Fruit fly (Drosophila melanogaster) whole organism, prepupa: Measurements from ENCODE around the gene Vajk1.

Experiments used
- CG32006 ChIP-seq: fragments of 200-800 bp; sonication (Bioruptor generic); optimal IDR thresholded peaks from 3 replicates; lab custom pipeline; 2017; ENCODE audit warnings: missing biosample characterization, mild to moderate bottlenecking, missing genetic modification characterization
- eg ChIP-seq: fragments of 200-800 bp; sonication (Bioruptor generic); IDR thresholded peaks from 3 replicates; pipeline ENCODE4 v1.3.6; 2022; ENCODE audit warnings: missing biosample characterization, missing genetic modification characterization
- vri ChIP-seq: fragments of 200-800 bp; sonication (Bioruptor generic); optimal IDR thresholded peaks from 3 replicates; lab custom pipeline; 2016; ENCODE audit warnings: missing biosample characterization, mild to moderate bottlenecking, missing genetic modification characterization

- TF ChIP-seq CG32006 (no peak), vri (no peak), eg (no peak)
These were observed 14.3 kb downstream of the Vajk1 start, which contains the start of gene Ance-2 for dm6 chr2L:13909033-13909432.
